Worm (Caenorhabditis elegans) whole organism, L4 larva: ENCODE measurements around the gene F55A4.7.

Experiments used
- F44E2.7 ChIP-seq: fragments of 200-800 bp; sonication (Bioruptor generic); IDR thresholded peaks from 2 replicates; pipeline ENCODE4 v2.1.2; 2022; ENCODE audit warnings: missing genetic modification characterization, missing compliant biosample characterization
- mdt-29 ChIP-seq: fragments of 200-800 bp; sonication (Bioruptor generic); IDR thresholded peaks from 2 replicates; pipeline ENCODE4 v1.3.6; 2022; ENCODE audit warnings: missing genetic modification reagents, missing genetic modification characterization, missing compliant biosample characterization
- nhr-6 ChIP-seq: fragments of 150-350 bp; optimal IDR thresholded peaks from 2 replicates; lab custom pipeline; 2014; ENCODE audit warnings: missing biosample characterization, missing genetic modification characterization

- TF ChIP-seq F44E2.7 (no peak), mdt-29 (no peak), nhr-6 (tag; lab: Kevin White, UChicago) (no peak)
Observed at ce11 chrX:1005026-1005425, 33.2 kb downstream of the F55A4.7 start.
